Worm (Caenorhabditis elegans): ENCODE results near the gene ZC239.17.

DNA sequence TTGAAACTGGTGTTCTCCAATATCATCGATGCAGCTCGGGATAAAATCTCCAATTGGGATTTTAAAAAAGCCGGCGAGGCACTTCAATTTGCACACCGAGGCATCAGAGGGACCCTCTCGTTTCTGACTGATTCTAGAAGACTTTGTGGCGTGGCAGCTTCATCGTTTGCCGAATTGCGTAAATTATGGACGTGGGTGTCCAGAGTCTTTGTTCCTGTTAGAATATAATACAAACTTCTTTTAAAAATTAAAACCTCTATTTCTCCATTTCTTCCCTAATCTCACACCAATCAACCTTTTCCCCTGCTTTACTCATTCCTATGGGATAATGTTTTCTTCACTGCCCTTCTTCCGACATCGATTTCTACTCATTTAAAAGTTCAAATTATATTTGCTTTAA lies 15.3 kb downstream of the ZC239.17 start, which contains the start of gene ZC239.5:
- TF ChIP-seq dao-5 (tag; optimal IDR thresholded peaks at IDR 0.05) (no peak), W03F9.2 (tag; optimal IDR thresholded peaks at IDR 0.05) (no peak), him-1 (tag; optimal IDR thresholded peaks at IDR 0.05) (no peak)
